Worm (Caenorhabditis elegans): Measurements from ENCODE around the gene ccdc-47.
A peak's percentile ranks its signal among the peaks of the same experiment; 100 is the strongest.

DNA sequence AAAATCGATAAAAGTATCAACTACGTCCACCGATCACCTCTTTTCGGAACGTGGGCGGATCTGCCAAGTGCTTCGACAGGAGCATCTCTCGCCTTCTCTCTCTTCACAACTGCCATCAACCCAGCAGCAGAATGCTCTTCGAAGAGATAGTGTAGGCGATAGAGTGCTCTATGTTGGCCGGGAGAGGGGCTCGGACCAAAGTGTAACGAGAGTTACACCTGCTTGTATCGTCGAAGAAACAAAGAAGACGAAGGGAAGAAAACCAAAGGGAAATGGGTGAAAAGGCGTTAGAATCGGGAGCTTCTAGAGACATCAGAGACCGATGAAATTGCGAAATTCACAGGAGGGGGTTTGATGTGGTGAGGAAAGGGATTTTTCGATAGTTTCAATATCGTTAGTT is 1.9 kb upstream of the ccdc-47 start:
- TF ChIP-seq unc-62 (GFP tag; optimal IDR thresholded peaks at IDR 0.05) (no peak), lsy-2 (tag; optimal IDR thresholded peaks at IDR 0.05) (peak in 1 of 2 experiments; percentile 4), ztf-11 (tag; optimal IDR thresholded peaks at IDR 0.05) (no peak), mbf-1 (tag; optimal IDR thresholded peaks at IDR 0.05) (no peak), blmp-1 (tag; optimal IDR thresholded peaks at IDR 0.05; ENCODE audit: insufficient read depth) (no peak), lin-13 (GFP tag; optimal IDR thresholded peaks at IDR 0.05) (no peak), elt-3 (tag; optimal IDR thresholded peaks at IDR 0.05) (no peak), lin-39 (tag; optimal IDR thresholded peaks at IDR 0.05) (no peak), zag-1 (tag; optimal IDR thresholded peaks at IDR 0.05) (no peak), elt-1 (tag; optimal IDR thresholded peaks at IDR 0.05) (no peak), nhr-23 (tag; optimal IDR thresholded peaks at IDR 0.05) (no peak), snpc-4 (tag; optimal IDR thresholded peaks at IDR 0.05) (no peak), sma-9 (GFP tag; optimal IDR thresholded peaks at IDR 0.05) (peak; percentile 19), sma-9 (tag; optimal IDR thresholded peaks at IDR 0.05) (no peak), ceh-82 (tag; optimal IDR thresholded peaks at IDR 0.05) (no peak)
